Worm (Caenorhabditis elegans) whole organism, young adult: ENCODE data around the gene D2096.5.

Experiments used
- T26A5.8 ChIP-seq: sonication (generic microtip); optimal IDR thresholded peaks from 2 replicates; lab custom pipeline; 2016; ENCODE audit warnings: missing genetic modification characterization, missing compliant biosample characterization
- aptf-3 ChIP-seq: fragments of 200-800 bp; sonication (Bioruptor generic); IDR thresholded peaks from 2 replicates; pipeline ENCODE4 v1.3.6; 2022; ENCODE audit warnings: missing genetic modification characterization, missing compliant biosample characterization
- atf-7 ChIP-seq: sonication (generic microtip); optimal IDR thresholded peaks from 2 replicates; lab custom pipeline; 2017; ENCODE audit warnings: mild to moderate bottlenecking, missing genetic modification characterization, missing compliant biosample characterization
- hlh-26 ChIP-seq: fragments of 200-800 bp; sonication (Bioruptor generic); conservative IDR thresholded peaks from 2 replicates; pipeline ENCODE4 v1.3.6; 2022; ENCODE audit warnings: missing genetic modification reagents, missing genetic modification characterization, missing compliant biosample characterization
- snpc-3.4 ChIP-seq: sonication (generic microtip); optimal IDR thresholded peaks from 2 replicates; lab custom pipeline; 2017; ENCODE audit warnings: missing genetic modification characterization, mild to moderate bottlenecking, missing compliant biosample characterization, antibody characterized with exemption, moderate library complexity, missing genotype, missing genetic modification reagents
- tlf-1 ChIP-seq: fragments of 200-800 bp; sonication (Bioruptor generic); optimal IDR thresholded peaks from 2 replicates; lab custom pipeline; 2018; ENCODE audit warnings: mild to moderate bottlenecking, missing genetic modification characterization, missing compliant biosample characterization

DNA sequence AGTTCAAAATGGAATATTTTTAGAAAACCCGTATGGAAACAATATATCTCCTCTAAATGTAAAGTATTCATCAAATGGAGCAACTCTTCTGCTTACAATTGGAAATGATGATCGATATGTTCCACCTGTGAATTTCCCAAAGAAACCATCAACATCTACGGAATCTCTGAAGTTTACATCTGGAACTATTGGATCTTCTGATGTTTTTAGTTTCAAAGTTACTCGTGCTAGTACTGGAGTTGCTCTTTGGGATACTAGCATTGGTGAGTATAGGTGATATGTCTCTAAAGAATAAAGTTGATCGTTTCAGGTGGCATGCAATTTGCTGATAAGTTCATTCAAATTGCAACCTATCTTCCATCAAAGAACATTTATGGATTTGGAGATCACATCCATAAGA lies 8.3 kb upstream of the D2096.5 start:
- TF ChIP-seq aptf-3 (GFP tag; lab: Robert Waterston, UW) (no peak), hlh-26 (no peak), snpc-3.4 (tag; lab: Kevin White, UChicago) (no peak), tlf-1 (GFP tag; lab: Kevin White, UChicago) (no peak), atf-7 (tag; lab: Kevin White, UChicago) (no peak), T26A5.8 (tag; lab: Kevin White, UChicago) (no peak)
